Worm (Caenorhabditis elegans): ENCODE data around the gene cyp-33C4.

ce11 chrV:2225130-2225529 lies 10.8 kb upstream of the cyp-33C4 start, which contains the start of gene nhr-103:
- no peak for TF ChIP-seq pha-4 (tag; optimal IDR thresholded peaks at IDR 0.05)
- no peak for TF ChIP-seq ztf-18 (tag; optimal IDR thresholded peaks at IDR 0.05)
- no peak for TF ChIP-seq sptf-2 (GFP tag; optimal IDR thresholded peaks at IDR 0.05)
- no peak for TF ChIP-seq egl-18 (GFP tag; IDR thresholded peaks at IDR 0.05)
- TF ChIP-seq repo-1 (tag; optimal IDR thresholded peaks at IDR 0.05), result no peak
- no peak for TF ChIP-seq rcor-1 (GFP tag; IDR thresholded peaks at IDR 0.05)
- TF ChIP-seq F39B2.1 (GFP tag; IDR thresholded peaks at IDR 0.05), result no peak
- TF ChIP-seq ceh-40 (GFP tag; IDR thresholded peaks at IDR 0.05), result no peak
- TF ChIP-seq mes-4 (tag; optimal IDR thresholded peaks at IDR 0.05), result no peak
- TF ChIP-seq nhr-90 (tag; optimal IDR thresholded peaks at IDR 0.05), result no peak
- TF ChIP-seq mxl-1 (tag; optimal IDR thresholded peaks at IDR 0.05), result no peak
- no peak for TF ChIP-seq Y95B8A.8 (GFP tag; IDR thresholded peaks at IDR 0.05)
- TF ChIP-seq ztf-22 (GFP tag; optimal IDR thresholded peaks at IDR 0.05), result no peak
